Worm (Caenorhabditis elegans) whole organism, L3 larva: ENCODE data around the gene K10H10.4.

ENCODE experiments used
- ZK546.5 ChIP-seq: sonication (generic microtip); optimal IDR thresholded peaks from 2 replicates; lab custom pipeline; 2017; ENCODE audit warnings: missing biosample characterization, missing genetic modification characterization
- ama-1 ChIP-seq: fragments of 150-350 bp; optimal IDR thresholded peaks from 2 replicates; lab custom pipeline; 2018
- ceh-28 ChIP-seq: fragments of 150-350 bp; optimal IDR thresholded peaks from 2 replicates; lab custom pipeline; 2014; ENCODE audit warnings: missing biosample characterization, missing genetic modification reagents, missing genetic modification characterization
- ceh-82 ChIP-seq: fragments of 150-350 bp; optimal IDR thresholded peaks from 2 replicates; lab custom pipeline; 2014; ENCODE audit warnings: missing biosample characterization, missing genetic modification characterization
- ceh-9 ChIP-seq: sonication (generic microtip); optimal IDR thresholded peaks from 2 replicates; lab custom pipeline; 2018; ENCODE audit warnings: missing biosample characterization, missing genetic modification characterization
- daf-12 ChIP-seq: fragments of 150-350 bp; optimal IDR thresholded peaks from 2 replicates; lab custom pipeline; 2014; ENCODE audit warnings: missing biosample characterization, missing genetic modification reagents, missing genetic modification characterization
- egl-27 ChIP-seq: sonication (generic microtip); optimal IDR thresholded peaks from 4 replicates; lab custom pipeline; 2017; ENCODE audit warnings: missing biosample characterization, missing genetic modification reagents, missing genetic modification characterization
- egl-5 ChIP-seq: fragments of 150-350 bp; optimal IDR thresholded peaks from 2 replicates; lab custom pipeline; 2017; ENCODE audit warnings: missing biosample characterization, missing genetic modification reagents, missing genetic modification characterization, inconsistent platforms
- elt-1 ChIP-seq: fragments of 150-350 bp; optimal IDR thresholded peaks from 2 replicates; lab custom pipeline; 2014; ENCODE audit warnings: missing biosample characterization, missing genetic modification characterization
- elt-2 ChIP-seq: sonication (generic microtip); optimal IDR thresholded peaks from 2 replicates; lab custom pipeline; 2016; ENCODE audit warnings: missing genetic modification reagents, mild to moderate bottlenecking, missing genetic modification characterization, missing compliant biosample characterization
- elt-3 ChIP-seq, 3 experiments: fragments of 150-350 bp in 1 of 3; sonication (generic microtip) in 2 of 3; optimal IDR thresholded peaks; 2 replicates in 2 of 3; 4 replicates in 1 of 3; lab custom pipeline; 2014 to 2017; ENCODE audit warnings: missing biosample characterization in 3 of 3, missing genetic modification characterization in 3 of 3
- eor-1 ChIP-seq, 2 experiments: fragments of 150-350 bp; optimal IDR thresholded peaks; 2 replicates each; lab custom pipeline; 2014 to 2018; ENCODE audit warnings: missing biosample characterization in 2 of 2, missing genetic modification characterization in 2 of 2
- fkh-10 ChIP-seq: sonication (generic microtip); optimal IDR thresholded peaks from 2 replicates; lab custom pipeline; 2017; ENCODE audit warnings: missing biosample characterization, missing genetic modification reagents, missing genetic modification characterization
- fkh-2 ChIP-seq: fragments of 150-350 bp; optimal IDR thresholded peaks from 2 replicates; lab custom pipeline; 2014; ENCODE audit warnings: missing biosample characterization, missing genetic modification reagents, missing genetic modification characterization
- fos-1 ChIP-seq: fragments of 150-350 bp; optimal IDR thresholded peaks from 2 replicates; lab custom pipeline; 2014; ENCODE audit warnings: missing biosample characterization, missing genetic modification characterization
- jun-1 ChIP-seq: fragments of 150-350 bp; optimal IDR thresholded peaks from 2 replicates; lab custom pipeline; 2014; ENCODE audit warnings: missing biosample characterization, missing genetic modification reagents, missing genetic modification characterization
- lin-15B ChIP-seq: fragments of 150-350 bp; optimal IDR thresholded peaks from 2 replicates; lab custom pipeline; 2014; ENCODE audit warnings: missing biosample characterization, missing genetic modification characterization
- lin-39 ChIP-seq: fragments of 150-350 bp; optimal IDR thresholded peaks from 2 replicates; lab custom pipeline; 2018; ENCODE audit warnings: missing biosample characterization, missing genetic modification reagents, missing genetic modification characterization
- lsy-12 ChIP-seq: sonication (generic microtip); optimal IDR thresholded peaks from 2 replicates; lab custom pipeline; 2016; ENCODE audit warnings: mild to moderate bottlenecking, missing genetic modification characterization, missing compliant biosample characterization
- mdl-1 ChIP-seq: fragments of 150-350 bp; optimal IDR thresholded peaks from 2 replicates; lab custom pipeline; 2014; ENCODE audit warnings: missing biosample characterization, missing genetic modification characterization
- mml-1 ChIP-seq: fragments of 150-350 bp; sonication (generic microtip); optimal IDR thresholded peaks from 3 replicates; lab custom pipeline; 2014; ENCODE audit warnings: missing biosample characterization, missing genetic modification characterization
- nfya-1 ChIP-seq: sonication (generic microtip); optimal IDR thresholded peaks from 2 replicates; lab custom pipeline; 2017; ENCODE audit warnings: missing genetic modification characterization, mild to moderate bottlenecking, missing compliant biosample characterization, antibody characterized with exemption, moderate library complexity; ENCODE audit not compliant: insufficient read depth
- nhr-12 ChIP-seq: fragments of 150-350 bp; optimal IDR thresholded peaks from 2 replicates; lab custom pipeline; 2014; ENCODE audit warnings: missing biosample characterization, missing genetic modification characterization
- nhr-237 ChIP-seq: fragments of 150-350 bp; optimal IDR thresholded peaks from 2 replicates; lab custom pipeline; 2014; ENCODE audit warnings: missing biosample characterization, missing genetic modification characterization
- nhr-43 ChIP-seq: sonication (generic microtip); optimal IDR thresholded peaks from 2 replicates; lab custom pipeline; 2016; ENCODE audit warnings: mild to moderate bottlenecking, missing genetic modification characterization, missing compliant biosample characterization; ENCODE audit not compliant: poor library complexity, severe bottlenecking
- nhr-77 ChIP-seq: fragments of 150-350 bp; optimal IDR thresholded peaks from 2 replicates; lab custom pipeline; 2014; ENCODE audit warnings: missing biosample characterization, missing genetic modification characterization
- pha-4 ChIP-seq: fragments of 150-350 bp; optimal IDR thresholded peaks from 2 replicates; lab custom pipeline; 2014; ENCODE audit warnings: missing biosample characterization, missing genetic modification reagents, missing genetic modification characterization
- sea-2 ChIP-seq: fragments of 150-350 bp; sonication (generic microtip); optimal IDR thresholded peaks from 4 replicates; lab custom pipeline; 2014; ENCODE audit warnings: missing biosample characterization, missing genetic modification reagents, missing genetic modification characterization
- snpc-4 ChIP-seq: fragments of 150-350 bp; optimal IDR thresholded peaks from 2 replicates; lab custom pipeline; 2014; ENCODE audit warnings: missing biosample characterization, missing genetic modification characterization
- tbx-2 ChIP-seq: sonication (generic microtip); optimal IDR thresholded peaks from 2 replicates; lab custom pipeline; 2016; ENCODE audit warnings: mild to moderate bottlenecking, missing genetic modification characterization, missing compliant biosample characterization
- unc-39 ChIP-seq: sonication (generic microtip); optimal IDR thresholded peaks from 4 replicates; lab custom pipeline; 2017; ENCODE audit warnings: missing biosample characterization, missing genetic modification characterization
- unc-62 ChIP-seq: fragments of 150-350 bp; sonication (generic microtip); optimal IDR thresholded peaks from 4 replicates; lab custom pipeline; 2014; ENCODE audit warnings: missing biosample characterization, missing genetic modification reagents, missing genetic modification characterization
- zag-1 ChIP-seq: fragments of 150-350 bp; optimal IDR thresholded peaks from 2 replicates; lab custom pipeline; 2014; ENCODE audit warnings: missing biosample characterization, missing genetic modification characterization
- ztf-11 ChIP-seq: fragments of 150-350 bp; optimal IDR thresholded peaks from 2 replicates; lab custom pipeline; 2014; ENCODE audit warnings: missing biosample characterization, missing genetic modification characterization
- ztf-4 ChIP-seq: fragments of 150-350 bp; optimal IDR thresholded peaks from 2 replicates; lab custom pipeline; 2014; ENCODE audit warnings: missing biosample characterization, missing genetic modification characterization

K10H10.4 gene

DNA sequence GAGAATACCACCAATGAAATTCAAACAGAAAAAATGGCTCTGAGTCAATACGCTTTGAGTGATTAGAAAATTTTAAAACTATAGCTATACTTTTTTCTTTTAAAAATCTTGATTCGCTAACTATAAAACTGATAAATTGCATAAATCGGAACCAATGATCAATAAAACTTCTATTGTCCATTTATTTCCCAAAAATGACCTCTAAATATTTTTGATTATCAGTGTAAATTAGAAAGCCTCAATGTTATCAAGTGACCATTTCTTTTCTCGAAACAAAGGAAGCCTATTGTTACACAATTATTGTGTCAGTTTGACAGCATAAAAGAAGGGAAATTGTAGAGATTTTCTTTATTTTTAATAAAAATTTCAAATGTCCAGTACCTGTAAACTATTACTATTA is at the start of gene K10H10.4:
Gene K10H10.4 (plus strand): TSS at position 301 of the 400 bp plus-strand sequence.
- TF ChIP-seq fos-1 (no peak), elt-3 (tag; optimal IDR thresholded peaks at IDR 0.05; lab: Kevin White, UChicago) (no peak), fkh-10 (GFP tag; lab: Kevin White, UChicago) (no peak), ceh-82 (tag; lab: Kevin White, UChicago) (no peak), egl-27 (tag; lab: Kevin White, UChicago) (no peak), ztf-4 (tag; lab: Kevin White, UChicago) (no peak), ZK546.5 (tag; lab: Kevin White, UChicago) (no peak), egl-5 (no peak), elt-1 (tag; lab: Kevin White, UChicago) (no peak), eor-1 (tag; optimal IDR thresholded peaks at IDR 0.05; lab: Kevin White, UChicago) (no peak), elt-2 (tag; lab: Kevin White, UChicago) (no peak), nfya-1 (tag; lab: Kevin White, UChicago) (no peak), pha-4 (tag; lab: Kevin White, UChicago) (no peak)

DNA sequence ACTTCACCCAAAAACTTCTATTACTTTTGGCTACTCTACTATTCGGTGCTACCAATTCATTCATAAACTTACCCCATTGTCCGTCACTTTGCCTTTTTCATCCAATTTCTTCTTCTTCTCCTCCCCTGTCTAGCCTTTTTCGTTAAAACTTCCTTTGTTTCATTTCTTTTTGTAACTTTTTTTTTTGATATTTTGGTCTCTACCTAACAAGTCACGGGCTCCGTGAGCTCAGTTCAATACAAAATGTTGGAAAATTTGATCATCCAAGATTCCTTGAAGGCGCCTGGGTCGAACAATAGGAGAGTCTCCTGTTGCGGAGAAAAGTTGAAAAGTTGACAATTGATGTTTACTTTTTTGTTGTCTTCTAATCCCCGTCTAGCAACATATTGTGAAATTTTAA is 48.3 kb upstream of the K10H10.4 start:
- TF ChIP-seq fkh-10 (GFP tag; lab: Kevin White, UChicago) = peak; percentile 22
- no peak for TF ChIP-seq eor-1 (tag; optimal IDR thresholded peaks at IDR 0.05; lab: Kevin White, UChicago)
- TF ChIP-seq, all 47 proteins: peak for 1

DNA sequence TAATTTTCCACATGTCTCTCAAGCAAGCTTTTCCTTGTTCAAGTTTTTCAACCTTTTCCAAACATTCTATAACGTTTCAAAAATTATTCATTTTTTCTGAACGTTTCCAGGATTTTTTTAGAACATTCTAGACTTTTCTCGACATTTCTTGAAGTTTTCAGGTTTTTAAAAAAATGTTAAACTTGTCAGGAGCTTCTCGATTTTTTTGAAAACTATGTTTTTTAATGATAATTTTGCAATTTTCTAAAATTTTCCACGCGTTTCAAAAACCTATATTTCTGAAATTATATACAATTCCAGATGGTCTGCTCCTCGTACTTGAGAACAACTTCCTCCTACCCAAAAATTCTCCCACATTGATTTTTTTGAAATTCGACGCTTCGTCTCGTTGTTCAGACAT is 44.9 kb upstream of the K10H10.4 start, which contains the start of gene dmsr-6:
Gene dmsr-6 (plus strand): TSS at position 301 of the 400 bp plus-strand sequence.
- TF ChIP-seq lsy-12 (tag; lab: Kevin White, UChicago) = no peak
- no peak for TF ChIP-seq nfya-1 (tag; lab: Kevin White, UChicago)
- TF ChIP-seq eor-1 (tag; optimal IDR thresholded peaks at IDR 0.05; lab: Kevin White, UChicago) = no peak
- TF ChIP-seq daf-12 (tag; lab: Kevin White, UChicago) = no peak
- no peak for TF ChIP-seq sea-2 (GFP tag; lab: Kevin White, UChicago)
- TF ChIP-seq nhr-12 (tag; lab: Kevin White, UChicago) = no peak
- no peak for TF ChIP-seq zag-1 (tag; lab: Kevin White, UChicago)
- TF ChIP-seq unc-39 (tag; lab: Kevin White, UChicago) = no peak
- no peak for TF ChIP-seq snpc-4 (tag; lab: Kevin White, UChicago)
- TF ChIP-seq unc-62 (GFP tag; lab: Kevin White, UChicago) = no peak
- no peak for TF ChIP-seq nhr-77 (tag; lab: Kevin White, UChicago)
- TF ChIP-seq elt-1 (tag; lab: Kevin White, UChicago) = no peak
- no peak for TF ChIP-seq ztf-11 (tag; lab: Kevin White, UChicago)
- TF ChIP-seq elt-3 (tag; optimal IDR thresholded peaks at IDR 0.05; lab: Kevin White, UChicago) = no peak
- TF ChIP-seq ceh-28 (tag; lab: Kevin White, UChicago) = no peak
- no peak for TF ChIP-seq lin-39
- TF ChIP-seq lin-15B (tag; lab: Kevin White, UChicago) = no peak

DNA sequence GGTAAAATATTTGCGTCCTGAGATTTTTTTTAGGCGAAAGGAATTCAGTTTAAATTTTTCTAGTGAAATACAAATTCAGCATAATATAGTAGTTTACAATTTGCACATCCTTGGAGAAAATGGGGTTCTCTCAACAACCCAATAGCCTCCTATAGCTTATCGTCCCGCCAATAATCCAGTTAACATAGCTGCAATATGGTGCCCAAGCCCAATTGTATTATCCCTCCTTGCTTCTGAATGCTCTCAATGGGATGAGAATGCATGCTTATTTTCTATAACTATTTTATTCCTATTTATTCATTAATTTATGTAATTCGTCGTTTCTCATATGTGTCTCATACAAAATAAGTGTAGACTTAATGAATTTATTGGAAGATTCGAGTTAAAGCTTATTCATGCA is 30.2 kb upstream of the K10H10.4 start:
- TF ChIP-seq nhr-12 (tag; lab: Kevin White, UChicago) (no peak), nhr-77 (tag; lab: Kevin White, UChicago) (no peak), lin-39 (no peak), lsy-12 (tag; lab: Kevin White, UChicago) (no peak), ceh-9 (tag; lab: Kevin White, UChicago) (no peak), ama-1 (lab: Kevin White, UChicago) (no peak), sea-2 (GFP tag; lab: Kevin White, UChicago) (no peak), ceh-28 (tag; lab: Kevin White, UChicago) (no peak), tbx-2 (no peak), fkh-10 (GFP tag; lab: Kevin White, UChicago) (no peak), mml-1 (tag; lab: Kevin White, UChicago) (no peak), egl-27 (tag; lab: Kevin White, UChicago) (no peak), zag-1 (tag; lab: Kevin White, UChicago) (no peak), nhr-43 (no peak), nhr-237 (tag; lab: Kevin White, UChicago) (no peak), fkh-2 (tag; lab: Kevin White, UChicago) (no peak), mdl-1 (tag; lab: Kevin White, UChicago) (no peak), jun-1 (no peak)
